Worm (Caenorhabditis elegans): ENCODE data around the gene str-83.

DNA sequence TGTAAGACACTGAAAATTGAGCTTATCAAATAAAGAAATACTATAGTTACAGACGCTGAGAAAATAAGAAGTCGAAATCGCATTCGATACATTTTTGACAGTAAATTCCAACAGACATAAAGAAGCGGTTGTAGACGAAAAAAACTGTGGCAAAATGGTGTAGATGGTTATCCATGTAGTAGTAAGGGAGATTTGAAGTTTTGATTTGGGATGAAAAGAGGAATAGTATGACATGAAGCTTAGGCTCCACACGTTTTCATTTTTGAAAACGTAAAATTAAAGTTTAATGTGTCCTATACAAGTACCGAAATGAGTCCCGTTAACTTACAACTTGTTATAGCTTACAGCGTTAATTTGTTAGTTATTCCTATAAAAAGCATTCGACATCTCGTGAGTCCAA lies 17.0 kb downstream of the str-83 start, which contains the start of gene K09D9.9:
- TF ChIP-seq snu-23 (GFP tag; optimal IDR thresholded peaks at IDR 0.05) (no peak), mab-9 (GFP tag; IDR thresholded peaks at IDR 0.05) (no peak), fos-1 (tag; optimal IDR thresholded peaks at IDR 0.05) (no peak)

All from whole organism, L1 larva.